Fruit fly (Drosophila melanogaster) S2 (cell line): ENCODE measurements around the gene Mst89B.

Source experiments
- CG8478 ChIP-seq: fragments of >200 bp; optimal IDR thresholded peaks from 2 replicates; lab custom pipeline; 2018
- CTCF ChIP-seq, 2 experiments: fragments of >200 bp; optimal IDR thresholded peaks; 2 replicates each; lab custom pipeline; 2018

dm6 chr3R:16272185-16272584 is 5.4 kb downstream of the Mst89B start, which contains the start of the genes Mat89Ba and gish:
- no peak for TF ChIP-seq CG8478 (lab: Kevin White, UChicago)
- TF ChIP-seq CTCF (optimal IDR thresholded peaks at IDR 0.05; lab: Kevin White, UChicago) = no peak
